2 worm cellular contexts compared by ENCODE assay signal in the genomic region with DNA sequence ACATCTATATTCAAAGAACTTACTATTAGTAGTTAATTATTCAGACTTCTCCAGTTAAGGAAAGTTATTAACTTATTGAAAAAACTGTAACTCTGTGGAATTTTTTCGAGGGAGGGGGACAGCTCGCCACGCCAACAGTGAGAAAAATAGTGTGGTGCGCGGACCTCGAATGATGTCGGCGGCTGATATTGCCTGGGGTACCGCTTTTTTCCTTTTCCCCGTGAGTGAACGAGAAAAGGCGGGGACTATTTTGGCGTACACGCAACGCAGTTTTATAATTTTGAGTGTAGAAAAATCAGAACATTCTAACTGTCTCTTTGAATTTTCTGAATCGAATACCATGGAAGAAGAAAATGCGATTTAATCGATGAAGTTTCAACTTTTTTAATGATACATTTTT.
TF ChIP-seq lines count a peak whose summit lies in the region.

No protein-coding gene starts in this region.

TF ChIP-seq in whole organism, L4 larva, 104 proteins besides CTCF, POLR2A, EP300 and RAD21:
- peak; percentile 75 for TF ChIP-seq snpc-1.2 (GFP tag; IDR thresholded peaks at IDR 0.05; lab: Robert Waterston, UW)

TF ChIP-seq in whole organism, young adult, 124 proteins besides CTCF, POLR2A, EP300 and RAD21:
- TF ChIP-seq attf-6 (GFP tag; IDR thresholded peaks at IDR 0.05; lab: Robert Waterston, UW) = peak; percentile 58
TF ChIP-seq in whole organism, young adult: peak in this region for 1; not testable (repeated sequence) for 123.
